Worm (Caenorhabditis elegans) whole organism, L4 larva: Measurements from ENCODE around the gene meg-2.

Experiments used
- F26F4.8 ChIP-seq: fragments of 200-800 bp; sonication (Bioruptor generic); conservative IDR thresholded peaks from 2 replicates; pipeline ENCODE4 v1.3.6; 2022; ENCODE audit warnings: missing genetic modification characterization, missing compliant biosample characterization
- F49E8.2 ChIP-seq: sonication (generic microtip); optimal IDR thresholded peaks from 2 replicates; lab custom pipeline; 2016; ENCODE audit warnings: missing compliant biosample characterization, mild to moderate bottlenecking, missing genetic modification characterization, borderline replicate concordance
- aly-2 ChIP-seq: sonication (generic microtip); optimal IDR thresholded peaks from 2 replicates; lab custom pipeline; 2018; ENCODE audit warnings: missing biosample characterization, missing genetic modification characterization
- ama-1 ChIP-seq: fragments of 150-350 bp; optimal IDR thresholded peaks from 2 replicates; lab custom pipeline; 2014; ENCODE audit warnings: inconsistent platforms, mixed read lengths
- ceh-82 ChIP-seq: sonication (generic microtip); optimal IDR thresholded peaks from 2 replicates; lab custom pipeline; 2017; ENCODE audit warnings: missing biosample characterization, missing genetic modification characterization
- lin-13 ChIP-seq: fragments of 150-350 bp; optimal IDR thresholded peaks from 2 replicates; lab custom pipeline; 2014; ENCODE audit warnings: missing biosample characterization, missing genetic modification reagents, missing genetic modification characterization
- lsy-2 ChIP-seq, 2 experiments: fragments of 150-350 bp in 1 of 2; sonication (generic microtip) in 1 of 2; optimal IDR thresholded peaks; 2 replicates each; lab custom pipeline; 2014 to 2017; ENCODE audit warnings: missing biosample characterization in 2 of 2, missing genetic modification characterization in 2 of 2
- saeg-2 ChIP-seq: fragments of 200-800 bp; sonication (Bioruptor generic); IDR thresholded peaks from 2 replicates; pipeline ENCODE4 v1.3.6; 2022; ENCODE audit warnings: missing genetic modification reagents, missing genetic modification characterization, missing compliant biosample characterization
- set-16 ChIP-seq: fragments of 200-800 bp; sonication (Bioruptor generic); IDR thresholded peaks from 2 replicates; pipeline ENCODE4 v1.3.6; 2022; ENCODE audit warnings: missing genetic modification reagents, missing genetic modification characterization, missing compliant biosample characterization
- snpc-4 ChIP-seq: fragments of 150-350 bp; optimal IDR thresholded peaks from 2 replicates; lab custom pipeline; 2014; ENCODE audit warnings: missing biosample characterization, missing genetic modification characterization
- unc-39 ChIP-seq: sonication (generic microtip); optimal IDR thresholded peaks from 2 replicates; lab custom pipeline; 2017; ENCODE audit warnings: missing biosample characterization, missing genetic modification characterization
- unc-62 ChIP-seq, 3 experiments: fragments of 150-350 bp in 1 of 3; sonication (generic microtip); optimal IDR thresholded peaks in 2 of 3; peaks in 1 of 3; 1 replicate in 1 of 3; 2 replicates in 2 of 3; lab custom pipeline; 2014 to 2017; ENCODE audit warnings: missing biosample characterization in 3 of 3, missing genetic modification characterization in 3 of 3, missing genetic modification reagents in 3 of 3, missing genotype in 1 of 3
- zag-1 ChIP-seq: fragments of 150-350 bp; optimal IDR thresholded peaks from 2 replicates; lab custom pipeline; 2014; ENCODE audit warnings: missing biosample characterization, missing genetic modification characterization

DNA sequence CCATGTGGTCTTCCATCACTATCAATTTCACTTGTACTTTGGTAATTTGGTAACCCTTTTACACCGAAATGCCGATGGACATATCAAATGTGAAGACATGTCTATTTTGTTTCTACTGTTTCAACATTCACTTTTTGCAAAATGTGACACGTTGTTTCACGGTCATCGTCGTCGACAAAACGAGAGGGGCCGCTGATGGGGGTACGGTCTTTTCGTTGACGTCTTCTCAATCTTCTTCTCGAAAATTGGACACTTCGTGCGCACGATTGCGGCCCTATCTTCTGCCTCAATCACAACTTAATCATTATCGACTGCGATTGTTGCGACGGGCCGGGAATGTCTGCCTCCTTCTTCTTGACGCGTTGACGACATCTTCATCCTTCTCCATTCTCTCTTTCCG lies 10.8 kb upstream of the meg-2 start:
- no peak for TF ChIP-seq ama-1 (lab: Kevin White, UChicago)
- no peak for TF ChIP-seq F49E8.2 (tag; lab: Kevin White, UChicago)
- no peak for TF ChIP-seq lsy-2 (tag; optimal IDR thresholded peaks at IDR 0.05; lab: Kevin White, UChicago)
- peak in 1 of 2 experiments; percentile 79 for TF ChIP-seq unc-62 (GFP tag; optimal IDR thresholded peaks at IDR 0.05 in 1 of 2; lab: Kevin White, UChicago)
- TF ChIP-seq unc-62 (tag; optimal IDR thresholded peaks at IDR 0.05; lab: Kevin White, UChicago), result no peak
- no peak for TF ChIP-seq ceh-82 (tag; lab: Kevin White, UChicago)
- TF ChIP-seq unc-39, result no peak
- TF ChIP-seq F26F4.8 (GFP tag; lab: Robert Waterston, UW), result no peak
- TF ChIP-seq zag-1 (tag; lab: Kevin White, UChicago), result no peak
- TF ChIP-seq lin-13, result no peak
- TF ChIP-seq aly-2, result no peak
- TF ChIP-seq saeg-2 (GFP tag; lab: Robert Waterston, UW), result no peak
- no peak for TF ChIP-seq set-16
- TF ChIP-seq snpc-4 (tag; lab: Kevin White, UChicago), result no peak
